Worm (Caenorhabditis elegans): ENCODE results near the gene pars-1.
A peak's percentile ranks its signal among the peaks of the same experiment; 100 is the strongest.

DNA sequence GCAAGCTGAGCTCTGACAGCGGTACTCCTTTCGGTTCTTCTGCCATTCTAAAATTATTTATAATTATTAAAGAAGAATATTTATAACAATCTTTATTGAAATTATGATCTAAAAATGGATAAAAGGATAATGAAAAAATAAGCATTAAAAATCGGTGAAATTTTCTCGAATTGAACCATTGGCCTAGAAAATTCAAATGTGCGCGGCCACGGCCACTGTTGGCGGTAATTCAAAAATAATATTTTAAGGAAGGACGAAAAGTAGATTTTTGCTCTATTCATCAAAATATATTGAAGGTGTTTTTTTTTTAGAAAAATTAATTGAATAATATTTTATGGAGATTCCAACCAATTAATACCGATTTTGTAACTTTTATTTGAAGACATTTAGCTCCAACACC lies 40.0 kb upstream of the pars-1 start, which contains the start of gene pfd-5:
- no peak for TF ChIP-seq tab-1 (GFP tag; IDR thresholded peaks at IDR 0.05)
- TF ChIP-seq ztf-23 (GFP tag; IDR thresholded peaks at IDR 0.05) = peak; percentile 74
